Fruit fly (Drosophila melanogaster): ENCODE data around the gene Hmt-1.

DNA sequence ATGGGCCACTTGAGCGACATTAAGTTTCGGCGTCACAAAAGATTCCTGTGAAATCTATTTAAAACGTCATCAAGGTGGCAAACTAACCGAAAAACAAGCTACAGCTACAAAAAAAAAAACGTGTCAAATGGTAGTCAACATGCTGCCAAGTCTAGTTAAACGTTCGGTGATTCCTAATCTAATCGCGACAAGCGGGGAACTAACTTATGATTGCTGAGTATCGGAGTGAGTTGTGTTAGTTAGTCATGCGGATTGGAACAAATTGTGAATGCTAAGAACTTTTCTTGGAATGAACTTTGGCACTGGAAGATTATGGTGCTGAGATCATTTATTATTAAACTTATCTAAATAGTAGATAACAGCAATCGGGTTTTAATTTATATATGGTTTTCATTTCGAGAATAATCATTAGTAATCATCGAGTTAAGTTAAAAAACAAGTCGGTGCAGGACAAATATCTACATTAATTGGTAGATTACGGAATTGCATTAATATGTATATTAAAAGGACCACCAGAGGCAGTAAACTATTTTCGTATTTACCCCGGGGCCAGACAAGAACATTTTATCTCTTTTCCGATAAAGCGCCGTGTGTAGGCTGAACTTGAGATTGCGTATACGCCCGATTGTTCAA, 34.0 kb upstream of the Hmt-1 start:
- TF ChIP-seq pho (GFP tag; optimal IDR thresholded peaks at IDR 0.05) = no peak
- TF ChIP-seq CG12391 (tag; optimal IDR thresholded peaks at IDR 0.05) = no peak
- TF ChIP-seq peb (GFP tag; IDR thresholded peaks at IDR 0.05) = no peak
- no peak for TF ChIP-seq kay (GFP tag; optimal IDR thresholded peaks at IDR 0.05)
- TF ChIP-seq vnd (GFP tag; IDR thresholded peaks at IDR 0.05; ENCODE audit: partially characterized antibody) = no peak
- no peak for TF ChIP-seq Aef1 (GFP tag; IDR thresholded peaks at IDR 0.05)
